Worm (Caenorhabditis elegans): ENCODE measurements around the gene let-805.

Gene let-805

ce11 chrIII:2678017-2678416 lies 20.1 kb downstream of the let-805 start:
- TF ChIP-seq sea-1 (GFP tag; conservative IDR thresholded peaks at IDR 0.05) (no peak), tbx-11 (GFP tag; IDR thresholded peaks at IDR 0.05) (no peak), tbx-37 (GFP tag; conservative IDR thresholded peaks at IDR 0.05) (no peak), ceh-13 (GFP tag; optimal IDR thresholded peaks at IDR 0.05) (no peak), hmg-4 (GFP tag; optimal IDR thresholded peaks at IDR 0.05) (no peak), ceh-36 (tag; optimal IDR thresholded peaks at IDR 0.05) (no peak), tra-4 (tag; optimal IDR thresholded peaks at IDR 0.05) (no peak), ama-1 (optimal IDR thresholded peaks at IDR 0.05) (no peak), hnd-1 (tag; optimal IDR thresholded peaks at IDR 0.05) (no peak), flt-1 (GFP tag; IDR thresholded peaks at IDR 0.05) (no peak), ets-7 (tag; optimal IDR thresholded peaks at IDR 0.05) (no peak), F13C5.2 (tag; optimal IDR thresholded peaks at IDR 0.05) (no peak), hmbx-1 (tag; optimal IDR thresholded peaks at IDR 0.05) (no peak), aly-1 (tag; optimal IDR thresholded peaks at IDR 0.05) (no peak)

ce11 chrIII:2679362-2679761 lies 21.5 kb downstream of the let-805 start:
- no peak for TF ChIP-seq hmg-4 (GFP tag; optimal IDR thresholded peaks at IDR 0.05)
- no peak for TF ChIP-seq ceh-13 (GFP tag; optimal IDR thresholded peaks at IDR 0.05)
- TF ChIP-seq tbx-11 (GFP tag; IDR thresholded peaks at IDR 0.05) = no peak
- TF ChIP-seq tbx-37 (GFP tag; conservative IDR thresholded peaks at IDR 0.05) = no peak
- TF ChIP-seq ama-1 (optimal IDR thresholded peaks at IDR 0.05) = no peak
- TF ChIP-seq F13C5.2 (tag; optimal IDR thresholded peaks at IDR 0.05) = no peak
- no peak for TF ChIP-seq sea-1 (GFP tag; conservative IDR thresholded peaks at IDR 0.05)
- no peak for TF ChIP-seq ceh-36 (tag; optimal IDR thresholded peaks at IDR 0.05)
- no peak for TF ChIP-seq flt-1 (GFP tag; IDR thresholded peaks at IDR 0.05)
- TF ChIP-seq hmbx-1 (tag; optimal IDR thresholded peaks at IDR 0.05) = no peak
- no peak for TF ChIP-seq tra-4 (tag; optimal IDR thresholded peaks at IDR 0.05)
- TF ChIP-seq ets-7 (tag; optimal IDR thresholded peaks at IDR 0.05) = no peak
- no peak for TF ChIP-seq scrt-1 (GFP tag; IDR thresholded peaks at IDR 0.05)
- TF ChIP-seq B0310.2 (tag; optimal IDR thresholded peaks at IDR 0.05) = no peak

DNA sequence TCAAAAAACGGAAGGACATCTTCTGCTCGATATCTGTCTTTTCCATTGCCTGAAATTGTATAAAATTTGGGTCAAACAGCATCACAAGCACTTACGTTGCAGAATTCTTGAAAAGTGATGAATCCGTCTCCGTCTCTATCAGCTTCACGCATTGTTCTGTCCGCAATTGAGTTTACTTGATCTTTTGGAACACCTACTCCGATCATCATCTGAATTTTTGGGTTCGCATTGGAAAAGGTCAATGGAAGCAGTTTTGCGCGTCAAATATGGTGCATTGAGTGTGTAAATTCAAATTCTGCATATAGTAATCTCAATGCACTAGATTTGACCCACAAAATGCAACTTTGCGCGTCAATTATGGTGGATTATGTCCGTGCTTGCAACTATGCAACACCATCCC lies 23.7 kb downstream of the let-805 start:
- no peak for TF ChIP-seq scrt-1 (GFP tag; IDR thresholded peaks at IDR 0.05)
- no peak for TF ChIP-seq pes-1 (GFP tag; IDR thresholded peaks at IDR 0.05)
- no peak for TF ChIP-seq hmbx-1 (tag; optimal IDR thresholded peaks at IDR 0.05)
- no peak for TF ChIP-seq hnd-1 (tag; optimal IDR thresholded peaks at IDR 0.05)
- no peak for TF ChIP-seq hmg-4 (GFP tag; optimal IDR thresholded peaks at IDR 0.05)
- no peak for TF ChIP-seq tbx-11 (GFP tag; IDR thresholded peaks at IDR 0.05)
- TF ChIP-seq sea-1 (GFP tag; conservative IDR thresholded peaks at IDR 0.05) = no peak
- TF ChIP-seq ceh-36 (tag; optimal IDR thresholded peaks at IDR 0.05) = no peak
- TF ChIP-seq tra-4 (tag; optimal IDR thresholded peaks at IDR 0.05) = no peak
- no peak for TF ChIP-seq aly-1 (tag; optimal IDR thresholded peaks at IDR 0.05)
- no peak for TF ChIP-seq F13C5.2 (tag; optimal IDR thresholded peaks at IDR 0.05)
- no peak for TF ChIP-seq flt-1 (GFP tag; IDR thresholded peaks at IDR 0.05)
- no peak for TF ChIP-seq tbx-37 (GFP tag; conservative IDR thresholded peaks at IDR 0.05)
- TF ChIP-seq ceh-13 (GFP tag; optimal IDR thresholded peaks at IDR 0.05) = no peak
- TF ChIP-seq B0310.2 (tag; optimal IDR thresholded peaks at IDR 0.05) = no peak
- no peak for TF ChIP-seq ama-1 (optimal IDR thresholded peaks at IDR 0.05)
- no peak for TF ChIP-seq ets-7 (tag; optimal IDR thresholded peaks at IDR 0.05)

ce11 chrIII:2683403-2683802 lies 25.5 kb downstream of the let-805 start:
- TF ChIP-seq tbx-37 (GFP tag; conservative IDR thresholded peaks at IDR 0.05) (no peak), ceh-36 (tag; optimal IDR thresholded peaks at IDR 0.05) (peak; percentile 76)

- TF ChIP-seq tbx-11 (GFP tag; IDR thresholded peaks at IDR 0.05) = no peak
- TF ChIP-seq flt-1 (GFP tag; IDR thresholded peaks at IDR 0.05) = no peak
- TF ChIP-seq B0310.2 (tag; optimal IDR thresholded peaks at IDR 0.05) = no peak
Observed at ce11 chrIII:2686064-2686463, 28.2 kb downstream of the let-805 start, which contains the start of the genes Y71H2AL.2, Y71H2AL.4 and pbo-1. TSS of gene Y71H2AL.2 (plus strand) at chrIII:2686364. TSS of gene Y71H2AL.4 (plus strand) at chrIII:2686408. TSS of gene pbo-1 (minus strand) at chrIII:2686463.

DNA sequence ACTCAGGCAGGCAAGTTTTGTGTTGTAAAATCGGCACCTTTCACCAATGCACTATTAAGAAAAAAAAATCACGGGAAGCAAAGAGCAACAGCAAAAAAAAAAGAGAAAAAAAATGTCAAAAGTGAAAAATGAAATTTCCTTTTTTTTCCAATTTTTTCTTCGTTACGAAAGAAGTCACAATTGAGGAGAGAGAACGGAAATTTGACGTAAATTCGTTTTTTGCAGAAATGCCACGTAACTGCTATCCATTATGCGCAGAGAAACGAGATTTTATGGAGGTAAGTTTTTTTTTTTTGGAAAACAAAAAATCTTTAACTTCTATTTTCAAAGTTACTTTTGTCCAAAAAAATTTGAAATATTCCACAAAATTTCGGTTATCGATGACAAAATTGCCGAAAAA lies 28.8 kb downstream of the let-805 start:
- TF ChIP-seq tbx-11 (GFP tag; IDR thresholded peaks at IDR 0.05) (no peak), hmbx-1 (tag; optimal IDR thresholded peaks at IDR 0.05) (no peak), aly-1 (tag; optimal IDR thresholded peaks at IDR 0.05) (no peak), hmg-4 (GFP tag; optimal IDR thresholded peaks at IDR 0.05) (no peak), flt-1 (GFP tag; IDR thresholded peaks at IDR 0.05) (no peak), F13C5.2 (tag; optimal IDR thresholded peaks at IDR 0.05) (no peak), tra-4 (tag; optimal IDR thresholded peaks at IDR 0.05) (no peak), ama-1 (optimal IDR thresholded peaks at IDR 0.05) (no peak), scrt-1 (GFP tag; IDR thresholded peaks at IDR 0.05) (no peak), tbx-37 (GFP tag; conservative IDR thresholded peaks at IDR 0.05) (no peak), pes-1 (GFP tag; IDR thresholded peaks at IDR 0.05) (no peak), ceh-13 (GFP tag; optimal IDR thresholded peaks at IDR 0.05) (no peak), hnd-1 (tag; optimal IDR thresholded peaks at IDR 0.05) (no peak), B0310.2 (tag; optimal IDR thresholded peaks at IDR 0.05) (no peak), ceh-36 (tag; optimal IDR thresholded peaks at IDR 0.05) (no peak), ets-7 (tag; optimal IDR thresholded peaks at IDR 0.05) (no peak), sea-1 (GFP tag; conservative IDR thresholded peaks at IDR 0.05) (no peak)

ce11 chrIII:2687412-2687811 lies 29.5 kb downstream of the let-805 start:
- TF ChIP-seq ets-7 (tag; optimal IDR thresholded peaks at IDR 0.05) (no peak), aly-1 (tag; optimal IDR thresholded peaks at IDR 0.05) (no peak)

DNA sequence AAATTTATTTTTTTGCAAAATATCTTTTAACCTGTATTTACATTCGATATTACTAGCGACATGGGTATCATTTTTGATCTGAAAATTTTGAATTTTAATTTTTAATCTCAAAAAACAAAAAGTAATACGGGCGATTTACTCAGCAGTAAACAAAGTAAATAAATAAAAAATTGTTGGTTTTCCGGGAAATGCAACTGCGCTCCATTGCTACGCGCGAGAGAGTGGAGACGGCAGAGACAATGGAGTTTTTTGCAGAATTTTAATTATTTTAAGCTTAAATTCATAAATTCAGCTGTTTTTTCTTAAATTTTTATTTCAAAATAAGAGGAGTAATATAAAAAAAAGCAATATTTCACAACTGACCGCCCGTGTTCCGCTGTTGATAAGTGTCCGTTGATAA lies 40.9 kb downstream of the let-805 start, which contains the start of gene slc-30A9:
slc-30A9 (minus strand) TSS at position 78 of the 400 bp plus-strand sequence.
- no peak for TF ChIP-seq B0310.2 (tag; optimal IDR thresholded peaks at IDR 0.05)
- no peak for TF ChIP-seq ceh-36 (tag; optimal IDR thresholded peaks at IDR 0.05)
- TF ChIP-seq aly-1 (tag; optimal IDR thresholded peaks at IDR 0.05) = no peak
- no peak for TF ChIP-seq F13C5.2 (tag; optimal IDR thresholded peaks at IDR 0.05)
- TF ChIP-seq scrt-1 (GFP tag; IDR thresholded peaks at IDR 0.05) = no peak
- TF ChIP-seq flt-1 (GFP tag; IDR thresholded peaks at IDR 0.05) = no peak
- no peak for TF ChIP-seq sea-1 (GFP tag; conservative IDR thresholded peaks at IDR 0.05)
- no peak for TF ChIP-seq tbx-11 (GFP tag; IDR thresholded peaks at IDR 0.05)
- TF ChIP-seq ceh-13 (GFP tag; optimal IDR thresholded peaks at IDR 0.05) = no peak
- TF ChIP-seq hmbx-1 (tag; optimal IDR thresholded peaks at IDR 0.05) = no peak
- TF ChIP-seq hnd-1 (tag; optimal IDR thresholded peaks at IDR 0.05) = no peak
- TF ChIP-seq ets-7 (tag; optimal IDR thresholded peaks at IDR 0.05) = no peak
- TF ChIP-seq tra-4 (tag; optimal IDR thresholded peaks at IDR 0.05) = no peak
- no peak for TF ChIP-seq hmg-4 (GFP tag; optimal IDR thresholded peaks at IDR 0.05)
- TF ChIP-seq ama-1 (optimal IDR thresholded peaks at IDR 0.05) = no peak
- no peak for TF ChIP-seq pes-1 (GFP tag; IDR thresholded peaks at IDR 0.05)
- TF ChIP-seq tbx-37 (GFP tag; conservative IDR thresholded peaks at IDR 0.05) = no peak
